Worm (Caenorhabditis elegans) whole organism, midembryonic: ENCODE data around the gene alh-13.

Source experiments
- T22C8.4 ChIP-seq: fragments of 200-800 bp; sonication (Bioruptor generic); IDR thresholded peaks from 2 replicates; pipeline ENCODE4 v1.3.6; 2022; ENCODE audit warnings: missing genetic modification characterization, missing compliant biosample characterization
- flt-1 ChIP-seq: fragments of 200-800 bp; sonication (Bioruptor generic); IDR thresholded peaks from 2 replicates; pipeline ENCODE4 v1.3.6; 2022; ENCODE audit warnings: missing genetic modification characterization, missing compliant biosample characterization
- klf-2 ChIP-seq: fragments of 200-800 bp; sonication (Bioruptor generic); conservative IDR thresholded peaks from 2 replicates; pipeline ENCODE4 v1.3.6; 2022; ENCODE audit warnings: missing genetic modification reagents, missing genetic modification characterization, missing compliant biosample characterization
- ref-1 ChIP-seq: fragments of 200-800 bp; sonication (Bioruptor generic); conservative IDR thresholded peaks from 2 replicates; pipeline ENCODE4 v1.3.6; 2022; ENCODE audit warnings: missing genetic modification reagents, missing genetic modification characterization, missing compliant biosample characterization

ce11 chrX:12738454-12738853 is 43.7 kb upstream of the alh-13 start, which contains the start of gene pgp-13:
- TF ChIP-seq ref-1 (GFP tag; lab: Robert Waterston, UW) (no peak), klf-2 (no peak), T22C8.4 (no peak), flt-1 (GFP tag; lab: Robert Waterston, UW) (no peak)
